Fruit fly (Drosophila melanogaster) whole organism, adult: ENCODE data around the gene Gyc88E.
A peak's percentile ranks its signal among the peaks of the same experiment; 100 is the strongest.

Source experiments
- CG11617 ChIP-seq: fragments of 200-800 bp; sonication (Bioruptor generic); optimal IDR thresholded peaks from 2 replicates; lab custom pipeline; 2017; ENCODE audit warnings: mild to moderate bottlenecking, missing biosample characterization, missing genetic modification reagents, missing genetic modification characterization
- CG12768 ChIP-seq: fragments of 200-800 bp; sonication (Bioruptor generic); optimal IDR thresholded peaks from 2 replicates; lab custom pipeline; 2017; ENCODE audit warnings: missing biosample characterization, missing genetic modification characterization, mild to moderate bottlenecking, moderate library complexity, missing genetic modification reagents
- CG14711 ChIP-seq: fragments of 200-800 bp; sonication (Bioruptor generic); optimal IDR thresholded peaks from 2 replicates; lab custom pipeline; 2018; ENCODE audit warnings: missing biosample characterization, mild to moderate bottlenecking, missing genetic modification characterization, moderate library complexity
- CG1620 ChIP-seq: fragments of 200-800 bp; sonication (Bioruptor generic); optimal IDR thresholded peaks from 2 replicates; lab custom pipeline; 2016; ENCODE audit warnings: missing biosample characterization, missing genetic modification characterization
- CG33017 ChIP-seq: fragments of 200-800 bp; sonication (Bioruptor generic); optimal IDR thresholded peaks from 2 replicates; lab custom pipeline; 2018; ENCODE audit warnings: missing biosample characterization, mild to moderate bottlenecking, missing genetic modification characterization, moderate library complexity
- CG5204 ChIP-seq: fragments of 200-800 bp; sonication (Bioruptor generic); optimal IDR thresholded peaks from 2 replicates; lab custom pipeline; 2016; ENCODE audit warnings: missing biosample characterization, missing genetic modification characterization
- CG7045 ChIP-seq: fragments of 200-800 bp; sonication (Bioruptor generic); optimal IDR thresholded peaks from 2 replicates; lab custom pipeline; 2017; ENCODE audit warnings: missing biosample characterization, mild to moderate bottlenecking, missing genetic modification characterization
- CG7101 ChIP-seq: fragments of 200-800 bp; sonication (Bioruptor generic); optimal IDR thresholded peaks from 2 replicates; lab custom pipeline; 2018; ENCODE audit warnings: missing biosample characterization, mild to moderate bottlenecking, missing genetic modification characterization, moderate library complexity
- Clk ChIP-seq: fragments of 200-800 bp; sonication (Bioruptor generic); optimal IDR thresholded peaks from 2 replicates; lab custom pipeline; 2017; ENCODE audit warnings: missing biosample characterization, missing genetic modification characterization
- Crg-1 ChIP-seq: fragments of 200-800 bp; sonication (Bioruptor generic); optimal IDR thresholded peaks from 2 replicates; lab custom pipeline; 2016; ENCODE audit warnings: missing biosample characterization, missing genetic modification characterization
- Hr96 ChIP-seq: fragments of 200-800 bp; sonication (Bioruptor generic); optimal IDR thresholded peaks from 2 replicates; lab custom pipeline; 2016; ENCODE audit warnings: missing biosample characterization, missing genetic modification characterization
- Mnt ChIP-seq: fragments of 200-800 bp; sonication (Bioruptor generic); optimal IDR thresholded peaks from 2 replicates; lab custom pipeline; 2016; ENCODE audit warnings: missing biosample characterization, mild to moderate bottlenecking, missing genetic modification characterization
- bab1 ChIP-seq: fragments of 200-800 bp; sonication (Bioruptor generic); optimal IDR thresholded peaks from 3 replicates; lab custom pipeline; 2019; ENCODE audit warnings: missing biosample characterization, mild to moderate bottlenecking, missing genetic modification characterization, moderate library complexity
- cic ChIP-seq: fragments of 200-800 bp; sonication (Bioruptor generic); optimal IDR thresholded peaks from 2 replicates; lab custom pipeline; 2017; ENCODE audit warnings: missing biosample characterization, mild to moderate bottlenecking, missing genetic modification characterization, moderate library complexity
- cnc ChIP-seq, 2 experiments: fragments of >200 bp; optimal IDR thresholded peaks; 2 replicates each; lab custom pipeline; 2017
- kay ChIP-seq: fragments of 200-800 bp; sonication (Bioruptor generic); peaks from one replicate; lab custom pipeline; 2016; ENCODE audit warnings: missing biosample characterization, missing genetic modification characterization, borderline replicate concordance
- ovo ChIP-seq: fragments of 200-800 bp; sonication (Bioruptor generic); optimal IDR thresholded peaks from 2 replicates; lab custom pipeline; 2016; ENCODE audit warnings: missing biosample characterization, missing genetic modification characterization
- pad ChIP-seq: fragments of 200-800 bp; sonication (Bioruptor generic); optimal IDR thresholded peaks from 3 replicates; lab custom pipeline; 2017; ENCODE audit warnings: missing biosample characterization, missing genetic modification characterization, mild to moderate bottlenecking, moderate library complexity, missing genetic modification reagents
- tj ChIP-seq: fragments of 200-800 bp; sonication (Bioruptor generic); optimal IDR thresholded peaks from 3 replicates; lab custom pipeline; 2017; ENCODE audit warnings: missing biosample characterization, mild to moderate bottlenecking, missing genetic modification characterization, moderate library complexity
- toe ChIP-seq: fragments of 200-800 bp; sonication (Bioruptor generic); optimal IDR thresholded peaks from 2 replicates; lab custom pipeline; 2016; ENCODE audit warnings: missing biosample characterization, missing genetic modification characterization

Gyc88E gene

DNA sequence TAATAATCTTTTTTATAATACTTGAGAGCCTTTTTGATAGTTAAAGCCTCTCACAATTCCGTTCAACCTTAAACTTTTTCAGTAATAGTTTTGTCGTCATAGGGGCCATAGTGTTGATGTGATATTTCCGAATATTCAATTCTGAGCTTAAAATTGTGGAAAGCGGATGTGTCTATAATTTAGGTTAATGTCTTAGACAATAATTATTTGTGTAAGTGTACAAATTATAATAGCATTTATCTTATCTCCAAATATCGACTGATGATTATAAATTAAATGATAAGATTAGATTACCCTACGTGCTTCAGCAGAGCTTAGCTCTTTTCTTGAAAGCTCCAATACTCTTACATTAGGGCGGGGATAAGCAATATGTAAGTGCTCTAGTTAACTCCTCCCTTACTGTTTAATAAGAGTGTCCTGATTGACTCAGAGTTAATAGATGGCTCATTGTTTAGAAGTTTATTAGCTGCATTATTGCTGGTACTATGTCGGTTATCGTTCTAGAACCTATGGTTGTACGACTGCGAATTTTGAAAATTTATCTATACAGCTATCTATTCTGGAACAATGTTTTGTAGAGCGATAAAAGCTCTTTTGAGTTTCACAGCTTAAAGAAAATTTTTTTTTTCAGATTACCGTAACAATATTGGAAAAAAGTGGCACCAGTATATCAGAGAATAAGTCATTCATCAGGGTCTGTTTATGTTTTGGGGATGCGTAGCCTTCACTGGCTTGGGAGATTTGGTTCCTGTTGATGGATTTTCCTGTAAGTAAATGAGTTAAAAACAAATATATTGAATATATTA lies 11.0 kb upstream of the Gyc88E start:
- TF ChIP-seq kay: no peak
- no peak for TF ChIP-seq bab1 (GFP tag; lab: Kevin White, UChicago)
- no peak for TF ChIP-seq Crg-1 (GFP tag; lab: Kevin White, UChicago)
- TF ChIP-seq CG12768 (GFP tag; lab: Kevin White, UChicago): peak; percentile 15
- TF ChIP-seq toe: peak; percentile 45
- TF ChIP-seq CG7101: peak; percentile 39
- TF ChIP-seq Mnt (GFP tag; lab: Kevin White, UChicago): no peak
- no peak for TF ChIP-seq pad (GFP tag; lab: Kevin White, UChicago)
- TF ChIP-seq CG7045 (GFP tag; lab: Kevin White, UChicago): peak; percentile 21
- no peak for TF ChIP-seq CG1620 (GFP tag; lab: Kevin White, UChicago)
- TF ChIP-seq cnc (optimal IDR thresholded peaks at IDR 0.05; lab: Kevin White, UChicago): no peak
- TF ChIP-seq CG11617 (GFP tag; lab: Kevin White, UChicago): peak; percentile 80
- TF ChIP-seq cic (GFP tag; lab: Kevin White, UChicago): peak; percentile 47
- peak; percentile 74 for TF ChIP-seq CG5204
- peak; percentile 42 for TF ChIP-seq Hr96
- no peak for TF ChIP-seq ovo (GFP tag; lab: Kevin White, UChicago)
- TF ChIP-seq CG14711 (tag; lab: Kevin White, UChicago): no peak
- TF ChIP-seq CG33017: peak; percentile 37
- no peak for TF ChIP-seq Clk
- TF ChIP-seq tj: peak; percentile 26

- no peak for TF ChIP-seq ovo (GFP tag; lab: Kevin White, UChicago)
- no peak for TF ChIP-seq CG14711 (tag; lab: Kevin White, UChicago)
- peak; percentile 25 for TF ChIP-seq CG5204
- peak; percentile 30 for TF ChIP-seq Mnt (GFP tag; lab: Kevin White, UChicago)
Observed at dm6 chr3R:15139816-15140473, 10.2 kb upstream of the Gyc88E start, which contains the start of gene CG3987. Gene CG3987, plus strand, starts transcription at chr3R:15139958.

dm6 chr3R:15145491-15145890 lies 4.7 kb upstream of the Gyc88E start:
- TF ChIP-seq bab1 (GFP tag; lab: Kevin White, UChicago): no peak
- peak; percentile 45 for TF ChIP-seq toe
- TF ChIP-seq pad (GFP tag; lab: Kevin White, UChicago): no peak
- peak; percentile 2 for TF ChIP-seq CG1620 (GFP tag; lab: Kevin White, UChicago)
- TF ChIP-seq cnc (optimal IDR thresholded peaks at IDR 0.05; lab: Kevin White, UChicago): peak in 1 of 2 experiments; percentile 20
- peak; percentile 80 for TF ChIP-seq kay
- TF ChIP-seq CG11617 (GFP tag; lab: Kevin White, UChicago): peak; percentile 68
- TF ChIP-seq Hr96: peak; percentile 42
- TF ChIP-seq tj: peak; percentile 41
- TF ChIP-seq Mnt (GFP tag; lab: Kevin White, UChicago): peak; percentile 59
- peak; percentile 43 for TF ChIP-seq CG7045 (GFP tag; lab: Kevin White, UChicago)
- peak; percentile 78 for TF ChIP-seq CG33017
- TF ChIP-seq ovo (GFP tag; lab: Kevin White, UChicago): no peak
- no peak for TF ChIP-seq Crg-1 (GFP tag; lab: Kevin White, UChicago)
- peak; percentile 50 for TF ChIP-seq CG12768 (GFP tag; lab: Kevin White, UChicago)
- peak; percentile 82 for TF ChIP-seq CG7101
- peak; percentile 68 for TF ChIP-seq CG5204
- TF ChIP-seq CG14711 (tag; lab: Kevin White, UChicago): peak; percentile 63
- TF ChIP-seq Clk: peak; percentile 3
- TF ChIP-seq cic (GFP tag; lab: Kevin White, UChicago): peak; percentile 60

- TF ChIP-seq Clk (no peak), kay (peak; percentile 88)
Observed at dm6 chr3R:15146408-15147037, 3.7 kb upstream of the Gyc88E start.

- TF ChIP-seq Clk: no peak
- no peak for TF ChIP-seq toe
- peak; percentile 49 for TF ChIP-seq Mnt (GFP tag; lab: Kevin White, UChicago)
- TF ChIP-seq cic (GFP tag; lab: Kevin White, UChicago): peak; percentile 69
- no peak for TF ChIP-seq kay
- no peak for TF ChIP-seq cnc (optimal IDR thresholded peaks at IDR 0.05; lab: Kevin White, UChicago)
- TF ChIP-seq Crg-1 (GFP tag; lab: Kevin White, UChicago): peak; percentile 15
- peak; percentile 37 for TF ChIP-seq tj
- TF ChIP-seq CG7045 (GFP tag; lab: Kevin White, UChicago): no peak
- TF ChIP-seq CG14711 (tag; lab: Kevin White, UChicago): peak; percentile 23
- TF ChIP-seq ovo (GFP tag; lab: Kevin White, UChicago): no peak
- TF ChIP-seq CG1620 (GFP tag; lab: Kevin White, UChicago): peak; percentile 14
- no peak for TF ChIP-seq Hr96
- TF ChIP-seq CG33017: peak; percentile 29
- TF ChIP-seq pad (GFP tag; lab: Kevin White, UChicago): no peak
- no peak for TF ChIP-seq CG5204
- peak; percentile 20 for TF ChIP-seq bab1 (GFP tag; lab: Kevin White, UChicago)
- peak; percentile 50 for TF ChIP-seq CG11617 (GFP tag; lab: Kevin White, UChicago)
- peak; percentile 18 for TF ChIP-seq CG7101
- peak; percentile 52 for TF ChIP-seq CG12768 (GFP tag; lab: Kevin White, UChicago)
Observed at dm6 chr3R:15147038-15147744, 3.0 kb upstream of the Gyc88E start, which contains the start of gene Glys. Gene Glys, minus strand, starts transcription at chr3R:15147531.
